Fruit fly (Drosophila melanogaster): Measurements from ENCODE around the gene Naam.

Gene Naam

DNA sequence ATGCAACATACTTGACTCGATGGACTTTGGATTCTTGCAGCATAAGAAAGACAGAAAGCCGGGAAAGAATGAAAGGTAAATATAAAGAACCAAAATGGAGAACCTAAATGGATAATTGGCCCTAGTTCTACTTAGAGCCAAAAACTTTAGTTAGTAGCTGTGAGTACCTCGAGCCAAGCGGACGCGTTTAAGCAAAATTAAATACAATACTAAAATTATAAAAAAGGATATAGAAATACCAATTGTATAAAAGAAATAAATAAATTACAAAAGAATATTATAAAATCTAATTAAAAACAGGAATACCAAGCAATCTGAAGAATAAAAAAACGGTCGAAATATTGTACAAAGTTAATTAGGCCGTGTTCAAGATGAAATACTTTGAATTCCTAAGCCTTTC, 36.6 kb upstream of the Naam start, which contains the start of gene CG34138:
Gene CG34138, plus strand, starts transcription at position 301 of the 400 bp plus-strand sequence.
- no peak for TF ChIP-seq psq (GFP tag; optimal IDR thresholded peaks at IDR 0.05)
- no peak for TF ChIP-seq Hr78 (GFP tag; optimal IDR thresholded peaks at IDR 0.05)
- TF ChIP-seq Hnf4 (GFP tag; optimal IDR thresholded peaks at IDR 0.05) = no peak
- TF ChIP-seq foxo (GFP tag; optimal IDR thresholded peaks at IDR 0.05) = no peak
- no peak for TF ChIP-seq Dfd (GFP tag; optimal IDR thresholded peaks at IDR 0.05)
- TF ChIP-seq fru (GFP tag; optimal IDR thresholded peaks at IDR 0.05) = no peak
- TF ChIP-seq HLH106 (tag; optimal IDR thresholded peaks at IDR 0.05) = no peak
- no peak for TF ChIP-seq dmrt93B (GFP tag; optimal IDR thresholded peaks at IDR 0.05)
- TF ChIP-seq ey (GFP tag; optimal IDR thresholded peaks at IDR 0.05) = no peak
- no peak for TF ChIP-seq Mio (GFP tag; optimal IDR thresholded peaks at IDR 0.05)
- no peak for TF ChIP-seq brk (GFP tag; optimal IDR thresholded peaks at IDR 0.05)
- no peak for TF ChIP-seq dl (GFP tag; optimal IDR thresholded peaks at IDR 0.05; ENCODE audit: insufficient read depth in 1 of 2, partially characterized antibody in 2 of 2)

DNA sequence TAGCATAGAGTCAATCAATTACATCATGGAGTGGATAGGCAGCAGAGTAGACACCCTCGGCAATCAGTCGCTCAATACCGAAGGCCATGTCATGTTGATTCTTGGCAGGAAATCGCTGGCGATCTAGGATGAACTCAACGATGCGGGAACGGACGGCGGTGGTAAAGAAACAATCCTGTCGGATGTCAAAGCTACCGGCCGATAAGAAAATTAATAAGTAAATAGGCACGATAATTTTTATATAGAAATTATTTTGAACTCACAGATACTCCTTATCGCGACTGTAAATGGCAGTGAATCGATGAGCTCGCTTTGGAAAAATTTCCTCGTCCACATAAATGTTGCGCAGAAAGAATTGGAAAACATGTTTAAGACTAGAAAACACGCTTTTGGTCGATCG, 33.2 kb upstream of the Naam start:
- TF ChIP-seq GATAd (GFP tag; optimal IDR thresholded peaks at IDR 0.05) = no peak
- TF ChIP-seq N (GFP tag; optimal IDR thresholded peaks at IDR 0.05) = no peak
- TF ChIP-seq dmrt93B (GFP tag; optimal IDR thresholded peaks at IDR 0.05) = no peak
- TF ChIP-seq Sp1 (GFP tag; optimal IDR thresholded peaks at IDR 0.05) = no peak
- no peak for TF ChIP-seq lola (GFP tag; optimal IDR thresholded peaks at IDR 0.05)
- TF ChIP-seq CG9705 (GFP tag; optimal IDR thresholded peaks at IDR 0.05) = no peak
- TF ChIP-seq Dfd (GFP tag; optimal IDR thresholded peaks at IDR 0.05) = no peak
- TF ChIP-seq OdsH (GFP tag; optimal IDR thresholded peaks at IDR 0.05) = no peak
- no peak for TF ChIP-seq sv (GFP tag; optimal IDR thresholded peaks at IDR 0.05)
- no peak for TF ChIP-seq woc (GFP tag; optimal IDR thresholded peaks at IDR 0.05)
- TF ChIP-seq foxo (GFP tag; optimal IDR thresholded peaks at IDR 0.05) = no peak
- TF ChIP-seq CG32264 (GFP tag; optimal IDR thresholded peaks at IDR 0.05) = no peak
- no peak for TF ChIP-seq Myc (optimal IDR thresholded peaks at IDR 0.05)
- TF ChIP-seq sage (GFP tag; optimal IDR thresholded peaks at IDR 0.05) = no peak
- TF ChIP-seq Vsx2 (GFP tag; optimal IDR thresholded peaks at IDR 0.05; ENCODE audit: partially characterized antibody) = no peak
- TF ChIP-seq tai (GFP tag; optimal IDR thresholded peaks at IDR 0.05) = no peak
- TF ChIP-seq psq (GFP tag; optimal IDR thresholded peaks at IDR 0.05) = no peak
- no peak for TF ChIP-seq ey (GFP tag; optimal IDR thresholded peaks at IDR 0.05)
- TF ChIP-seq jim (GFP tag; optimal IDR thresholded peaks at IDR 0.05) = no peak

DNA sequence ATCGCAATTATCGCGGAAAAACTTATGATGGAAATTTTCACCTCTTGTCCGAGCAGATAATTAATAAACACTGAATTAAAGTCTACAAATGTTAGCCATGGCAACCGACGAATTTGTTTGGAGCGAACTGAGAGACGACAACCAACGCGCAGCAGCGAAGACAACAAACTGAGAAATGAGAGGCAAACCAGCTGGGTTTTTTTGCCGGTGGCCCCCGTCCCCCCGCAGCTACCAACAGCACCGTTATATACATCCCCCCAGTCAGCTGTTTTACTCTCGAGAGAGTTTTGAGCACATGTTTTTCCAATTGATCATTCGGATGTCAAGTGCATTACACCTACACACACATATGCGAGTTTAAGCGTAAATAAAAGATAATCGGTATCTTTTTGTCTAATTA, 30.2 kb upstream of the Naam start:
- TF ChIP-seq br (GFP tag; optimal IDR thresholded peaks at IDR 0.05) = peak; percentile 30
- no peak for TF ChIP-seq Rel (GFP tag; optimal IDR thresholded peaks at IDR 0.05)
- TF ChIP-seq Rel (tag; optimal IDR thresholded peaks at IDR 0.05) = peak; percentile 93
- TF ChIP-seq Sp1 (GFP tag; optimal IDR thresholded peaks at IDR 0.05) = no peak
- TF ChIP-seq sage (GFP tag; optimal IDR thresholded peaks at IDR 0.05) = no peak
- TF ChIP-seq dl (GFP tag; optimal IDR thresholded peaks at IDR 0.05; ENCODE audit: insufficient read depth in 1 of 2, partially characterized antibody in 2 of 2) = peak; percentile 54 to 55
- peak; percentile 12 for TF ChIP-seq Dif (GFP tag; optimal IDR thresholded peaks at IDR 0.05; ENCODE audit: partially characterized antibody)
- TF ChIP-seq Hr83 (GFP tag; optimal IDR thresholded peaks at IDR 0.05; ENCODE audit: poor library complexity, severe bottlenecking) = no peak

DNA sequence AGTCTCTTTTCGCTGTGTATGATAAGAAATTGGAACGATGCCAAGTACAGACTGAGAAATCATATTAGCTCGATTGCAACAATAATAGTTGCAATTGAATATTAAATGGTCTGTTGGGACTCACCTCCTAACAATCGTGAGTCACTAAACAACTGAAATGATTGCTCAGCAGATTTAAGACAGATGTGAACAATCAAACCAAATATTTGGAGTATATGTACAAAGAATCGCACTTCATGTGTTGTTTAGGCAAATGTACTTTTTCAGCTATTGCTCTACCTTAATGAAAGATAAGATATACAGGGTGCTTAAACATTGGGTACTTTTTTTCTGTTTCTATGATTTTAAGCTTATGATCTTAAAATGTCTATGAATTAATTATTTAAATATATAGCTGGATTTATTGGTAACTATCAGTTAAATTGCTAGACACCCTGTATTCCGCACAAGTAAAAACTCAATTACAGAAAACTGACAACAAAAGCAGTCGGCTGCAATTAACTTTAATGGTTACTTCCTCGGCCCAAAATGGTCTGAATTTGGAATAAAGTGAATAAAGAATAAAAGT, 29.7 kb upstream of the Naam start:
- TF ChIP-seq rgr (GFP tag; optimal IDR thresholded peaks at IDR 0.05) = peak; percentile 86
- TF ChIP-seq foxo (GFP tag; optimal IDR thresholded peaks at IDR 0.05) = peak in 1 of 2 experiments; percentile 79
- no peak for TF ChIP-seq Dif (GFP tag; optimal IDR thresholded peaks at IDR 0.05; ENCODE audit: partially characterized antibody)
- TF ChIP-seq Mio (GFP tag; optimal IDR thresholded peaks at IDR 0.05) = no peak
- TF ChIP-seq Hr78 (GFP tag; optimal IDR thresholded peaks at IDR 0.05) = no peak
- peak; percentile 54 for TF ChIP-seq ey (GFP tag; optimal IDR thresholded peaks at IDR 0.05)
- TF ChIP-seq usp (GFP tag; optimal IDR thresholded peaks at IDR 0.05) = no peak
- TF ChIP-seq OdsH (GFP tag; optimal IDR thresholded peaks at IDR 0.05) = peak; percentile 82
- no peak for TF ChIP-seq GATAd (GFP tag; optimal IDR thresholded peaks at IDR 0.05)
- TF ChIP-seq tai (GFP tag; optimal IDR thresholded peaks at IDR 0.05) = no peak
- TF ChIP-seq h (GFP tag; optimal IDR thresholded peaks at IDR 0.05) = peak; percentile 89
- no peak for TF ChIP-seq Dfd (GFP tag; optimal IDR thresholded peaks at IDR 0.05)
- TF ChIP-seq dmrt93B (GFP tag; optimal IDR thresholded peaks at IDR 0.05) = peak; percentile 18
- TF ChIP-seq Sp1 (GFP tag; optimal IDR thresholded peaks at IDR 0.05) = peak; percentile 88
- no peak for TF ChIP-seq CrebA (GFP tag; optimal IDR thresholded peaks at IDR 0.05; ENCODE audit: borderline replicate concordance)
- TF ChIP-seq woc (GFP tag; optimal IDR thresholded peaks at IDR 0.05) = peak; percentile 12
- peak; percentile 30 for TF ChIP-seq dsf (GFP tag; optimal IDR thresholded peaks at IDR 0.05; ENCODE audit: borderline replicate concordance)
- no peak for TF ChIP-seq Myc (optimal IDR thresholded peaks at IDR 0.05)
- TF ChIP-seq psq (GFP tag; optimal IDR thresholded peaks at IDR 0.05) = peak; percentile 66
- peak; percentile 16 for TF ChIP-seq sage (GFP tag; optimal IDR thresholded peaks at IDR 0.05)
- no peak for TF ChIP-seq N (GFP tag; optimal IDR thresholded peaks at IDR 0.05)
- TF ChIP-seq CG32264 (GFP tag; optimal IDR thresholded peaks at IDR 0.05) = peak; percentile 57
- TF ChIP-seq HLH106 (tag; optimal IDR thresholded peaks at IDR 0.05) = peak; percentile 83
- peak; percentile 65 for TF ChIP-seq br (GFP tag; optimal IDR thresholded peaks at IDR 0.05)
- peak; percentile 44 for TF ChIP-seq Jra (GFP tag; optimal IDR thresholded peaks at IDR 0.05)
- TF ChIP-seq brk (GFP tag; optimal IDR thresholded peaks at IDR 0.05) = peak; percentile 76
- TF ChIP-seq Hnf4 (GFP tag; optimal IDR thresholded peaks at IDR 0.05) = peak; percentile 64
- TF ChIP-seq lola (GFP tag; optimal IDR thresholded peaks at IDR 0.05) = no peak
- peak; percentile 24 for TF ChIP-seq Rel (GFP tag; optimal IDR thresholded peaks at IDR 0.05)
- TF ChIP-seq Rel (tag; optimal IDR thresholded peaks at IDR 0.05) = no peak
- TF ChIP-seq sv (GFP tag; optimal IDR thresholded peaks at IDR 0.05) = peak; percentile 13
- peak; percentile 56 for TF ChIP-seq Hr83 (GFP tag; optimal IDR thresholded peaks at IDR 0.05; ENCODE audit: poor library complexity, severe bottlenecking)
- peak; percentile 76 for TF ChIP-seq fru (GFP tag; optimal IDR thresholded peaks at IDR 0.05)
- peak; percentile 25 for TF ChIP-seq CG9705 (GFP tag; optimal IDR thresholded peaks at IDR 0.05)
- no peak for TF ChIP-seq dl (GFP tag; optimal IDR thresholded peaks at IDR 0.05; ENCODE audit: insufficient read depth in 1 of 2, partially characterized antibody in 2 of 2)
- no peak for TF ChIP-seq Abd-B (GFP tag; optimal IDR thresholded peaks at IDR 0.05)

Data from whole organism, wandering third instar larva.